Fruit fly (Drosophila melanogaster) whole organism, embryonic: ENCODE results near the gene zen2.

Experiments
- CG1233 ChIP-seq: fragments of 200-800 bp; sonication (Bioruptor generic); optimal IDR thresholded peaks from 4 replicates; lab custom pipeline; 2018; ENCODE audit warnings: missing biosample characterization, mild to moderate bottlenecking, missing genetic modification characterization
- CG15696 ChIP-seq: fragments of 200-800 bp; sonication (Bioruptor generic); optimal IDR thresholded peaks from 2 replicates; lab custom pipeline; 2019; ENCODE audit warnings: missing biosample characterization, mild to moderate bottlenecking, missing genetic modification characterization, moderate library complexity
- CG17361 ChIP-seq: fragments of 200-800 bp; sonication (Bioruptor generic); IDR thresholded peaks from 3 replicates; pipeline ENCODE4 v1.3.6; 2022; ENCODE audit warnings: missing biosample characterization, missing genetic modification characterization
- CG17802 ChIP-seq: fragments of 200-800 bp; sonication (Bioruptor generic); optimal IDR thresholded peaks from 2 replicates; lab custom pipeline; 2018; ENCODE audit warnings: missing biosample characterization, mild to moderate bottlenecking, missing genetic modification characterization, moderate library complexity
- CG17912 ChIP-seq: fragments of 200-800 bp; sonication (Bioruptor generic); optimal IDR thresholded peaks from 2 replicates; lab custom pipeline; 2018; ENCODE audit warnings: missing biosample characterization, mild to moderate bottlenecking, missing genetic modification characterization
- CG2120 ChIP-seq: fragments of 200-800 bp; sonication (Bioruptor generic); optimal IDR thresholded peaks from 3 replicates; lab custom pipeline; 2016; ENCODE audit warnings: missing biosample characterization, missing genetic modification characterization
- CG31365 ChIP-seq: fragments of 200-800 bp; sonication (Bioruptor generic); optimal IDR thresholded peaks from 2 replicates; lab custom pipeline; 2018; ENCODE audit warnings: missing biosample characterization, mild to moderate bottlenecking, missing genetic modification characterization
- CG34422 ChIP-seq: fragments of 200-800 bp; sonication (Bioruptor generic); IDR thresholded peaks from 3 replicates; pipeline ENCODE4 v1.3.6; 2022; ENCODE audit warnings: missing biosample characterization, missing genetic modification characterization
- CG3838 ChIP-seq: fragments of 200-800 bp; sonication (Bioruptor generic); optimal IDR thresholded peaks from 3 replicates; lab custom pipeline; 2016; ENCODE audit warnings: missing biosample characterization, missing genetic modification characterization
- CG4282 ChIP-seq: fragments of 200-800 bp; sonication (Bioruptor generic); optimal IDR thresholded peaks from 2 replicates; lab custom pipeline; 2016; ENCODE audit warnings: missing biosample characterization, missing genetic modification characterization
- CG8089 ChIP-seq: fragments of 200-800 bp; sonication (Bioruptor generic); optimal IDR thresholded peaks from 3 replicates; lab custom pipeline; 2016; ENCODE audit warnings: missing biosample characterization, missing genetic modification characterization
- CG8478 ChIP-seq: fragments of >200 bp; optimal IDR thresholded peaks from 2 replicates; lab custom pipeline; 2018
- CHES-1-like ChIP-seq: fragments of 200-800 bp; sonication (Bioruptor generic); optimal IDR thresholded peaks from 2 replicates; lab custom pipeline; 2016; ENCODE audit warnings: missing biosample characterization, missing genetic modification characterization
- D ChIP-seq, 2 experiments: fragments of 200-800 bp in 1 of 2; fragments of >200 bp in 1 of 2; sonication (Bioruptor generic) in 1 of 2; optimal IDR thresholded peaks; 2 replicates in 1 of 2; 3 replicates in 1 of 2; lab custom pipeline; 2017; ENCODE audit warnings: mild to moderate bottlenecking in 1 of 2, missing biosample characterization in 1 of 2, missing genetic modification characterization in 1 of 2, missing genetic modification reagents in 1 of 2
- Dad ChIP-seq: fragments of 200-800 bp; sonication (Bioruptor generic); optimal IDR thresholded peaks from 3 replicates; lab custom pipeline; 2016; ENCODE audit warnings: missing biosample characterization, missing genetic modification characterization
- Dip2 ChIP-seq: fragments of 200-800 bp; sonication (Bioruptor generic); IDR thresholded peaks from 2 replicates; pipeline ENCODE4 v1.3.6; 2022; ENCODE audit warnings: missing biosample characterization, missing genetic modification characterization
- Drgx ChIP-seq: fragments of 200-800 bp; sonication (Bioruptor generic); IDR thresholded peaks from 2 replicates; pipeline ENCODE4 v1.3.6; 2022; ENCODE audit warnings: missing biosample characterization, missing genetic modification characterization
- Fer3 ChIP-seq: fragments of 200-800 bp; sonication (Bioruptor generic); optimal IDR thresholded peaks from 2 replicates; lab custom pipeline; 2018; ENCODE audit warnings: missing biosample characterization, mild to moderate bottlenecking, missing genetic modification characterization, moderate library complexity
- H15 ChIP-seq: fragments of 200-800 bp; sonication (Bioruptor generic); IDR thresholded peaks from 3 replicates; pipeline ENCODE4 v1.3.6; 2022; ENCODE audit warnings: missing biosample characterization, missing genetic modification characterization
- Hand ChIP-seq: fragments of 200-800 bp; sonication (Bioruptor generic); optimal IDR thresholded peaks from 2 replicates; lab custom pipeline; 2017; ENCODE audit warnings: mild to moderate bottlenecking, missing biosample characterization, missing genetic modification reagents, missing genetic modification characterization
- HmgD ChIP-seq: fragments of 200-800 bp; sonication (Bioruptor generic); optimal IDR thresholded peaks from 3 replicates; lab custom pipeline; 2016; ENCODE audit warnings: missing biosample characterization, missing genetic modification characterization
- Hmr ChIP-seq: fragments of 200-800 bp; sonication (Bioruptor generic); optimal IDR thresholded peaks from 3 replicates; lab custom pipeline; 2017; ENCODE audit warnings: mild to moderate bottlenecking, missing biosample characterization, missing genetic modification reagents, missing genetic modification characterization
- Hr78 ChIP-seq, 2 experiments: fragments of 200-800 bp in 1 of 2; fragments of >200 bp in 1 of 2; sonication (Bioruptor generic) in 1 of 2; optimal IDR thresholded peaks; 2 replicates each; lab custom pipeline; 2017 to 2019; ENCODE audit warnings: missing biosample characterization in 2 of 2, missing genetic modification characterization in 2 of 2, mild to moderate bottlenecking in 1 of 2, moderate library complexity in 1 of 2
- Nf-YB ChIP-seq: fragments of 200-800 bp; sonication (Bioruptor generic); optimal IDR thresholded peaks from 3 replicates; lab custom pipeline; 2019; ENCODE audit warnings: missing biosample characterization, mild to moderate bottlenecking, missing genetic modification characterization, moderate library complexity
- Nf-YC ChIP-seq: fragments of 200-800 bp; optimal IDR thresholded peaks from 3 replicates; lab custom pipeline; 2019; ENCODE audit warnings: missing biosample characterization, mild to moderate bottlenecking, missing genetic modification characterization, moderate library complexity
- Oaz ChIP-seq: fragments of 200-800 bp; sonication (Bioruptor generic); IDR thresholded peaks from 2 replicates; pipeline ENCODE4 v1.3.6; 2022; ENCODE audit warnings: missing biosample characterization, missing genetic modification characterization
- Oli ChIP-seq: fragments of 200-800 bp; sonication (Bioruptor generic); optimal IDR thresholded peaks from 2 replicates; lab custom pipeline; 2018; ENCODE audit warnings: missing biosample characterization, mild to moderate bottlenecking, missing genetic modification characterization, moderate library complexity
- Ravus ChIP-seq: fragments of 200-800 bp; sonication (Bioruptor generic); IDR thresholded peaks from 2 replicates; pipeline ENCODE4 v1.3.6; 2022; ENCODE audit warnings: missing biosample characterization, missing genetic modification characterization
- Rfx ChIP-seq: fragments of 200-800 bp; sonication (Bioruptor generic); IDR thresholded peaks from 2 replicates; pipeline ENCODE4 v1.3.6; 2022; ENCODE audit warnings: missing biosample characterization, missing genetic modification characterization
- Side ChIP-seq: fragments of 200-800 bp; sonication (Bioruptor generic); optimal IDR thresholded peaks from 2 replicates; lab custom pipeline; 2016; ENCODE audit warnings: missing biosample characterization, missing genetic modification characterization
- Usf ChIP-seq: fragments of 200-800 bp; sonication (Bioruptor generic); optimal IDR thresholded peaks from 2 replicates; lab custom pipeline; 2017; ENCODE audit warnings: missing genotype, missing biosample characterization, missing genetic modification characterization
- Xrp1 ChIP-seq: fragments of 200-800 bp; sonication (Bioruptor generic); IDR thresholded peaks from 2 replicates; pipeline ENCODE4 v1.3.6; 2022; ENCODE audit warnings: missing biosample characterization, missing genetic modification characterization
- ac ChIP-seq: fragments of 200-800 bp; sonication (Bioruptor generic); optimal IDR thresholded peaks from 3 replicates; lab custom pipeline; 2017; ENCODE audit warnings: missing biosample characterization, mild to moderate bottlenecking, missing genetic modification characterization
- ato ChIP-seq: fragments of 200-800 bp; sonication (Bioruptor generic); IDR thresholded peaks from 2 replicates; pipeline ENCODE4 v1.3.6; 2022; ENCODE audit warnings: missing biosample characterization, missing genetic modification characterization; ENCODE audit not compliant: partially characterized antibody
- btn ChIP-seq: fragments of 200-800 bp; sonication (Bioruptor generic); optimal IDR thresholded peaks from 2 replicates; lab custom pipeline; 2016; ENCODE audit warnings: missing biosample characterization, missing genetic modification characterization
- ci ChIP-seq: fragments of 200-800 bp; sonication (Bioruptor generic); IDR thresholded peaks from 3 replicates; pipeline ENCODE4 v1.3.6; 2022; ENCODE audit warnings: missing biosample characterization, missing genetic modification characterization
- crc ChIP-seq: fragments of 200-800 bp; sonication (Bioruptor generic); optimal IDR thresholded peaks from 2 replicates; lab custom pipeline; 2016; ENCODE audit warnings: missing biosample characterization, missing genetic modification characterization
- dan ChIP-seq: fragments of 200-800 bp; sonication (Bioruptor generic); IDR thresholded peaks from 2 replicates; pipeline ENCODE4 v1.3.6; 2022; ENCODE audit warnings: missing biosample characterization, missing genetic modification characterization
- dm ChIP-seq: fragments of 200-800 bp; sonication (Bioruptor generic); optimal IDR thresholded peaks from 3 replicates; lab custom pipeline; 2016; ENCODE audit warnings: missing biosample characterization, missing genetic modification characterization
- ftz-f1 ChIP-seq: fragments of 200-800 bp; sonication (Bioruptor generic); optimal IDR thresholded peaks from 2 replicates; lab custom pipeline; 2016; ENCODE audit warnings: missing biosample characterization, missing genetic modification characterization
- gsb ChIP-seq: fragments of 200-800 bp; sonication (Bioruptor generic); IDR thresholded peaks from 2 replicates; pipeline ENCODE4 v1.3.6; 2022; ENCODE audit warnings: missing biosample characterization, missing genetic modification characterization
- hkb ChIP-seq, 2 experiments: fragments of 200-800 bp in 1 of 2; fragments of >200 bp in 1 of 2; sonication (Bioruptor generic) in 1 of 2; IDR thresholded peaks in 1 of 2; optimal IDR thresholded peaks in 1 of 2; 2 replicates each; pipeline versions ENCODE4 v1.3.6 to Lab custom; 2017 to 2022; ENCODE audit warnings: missing biosample characterization in 1 of 2, missing genetic modification characterization in 1 of 2
- inv ChIP-seq: fragments of 200-800 bp; sonication (Bioruptor generic); IDR thresholded peaks from 2 replicates; pipeline ENCODE4 v1.3.6; 2022; ENCODE audit warnings: missing biosample characterization, missing genetic modification characterization; ENCODE audit not compliant: partially characterized antibody
- nau ChIP-seq: fragments of 200-800 bp; sonication (Bioruptor generic); optimal IDR thresholded peaks from 3 replicates; lab custom pipeline; 2017; ENCODE audit warnings: missing biosample characterization, mild to moderate bottlenecking, missing genetic modification characterization, missing genetic modification reagents
- pum ChIP-seq: fragments of 200-800 bp; sonication (Bioruptor generic); optimal IDR thresholded peaks from 2 replicates; lab custom pipeline; 2016; ENCODE audit warnings: missing biosample characterization, missing genetic modification characterization
- ranshi ChIP-seq: fragments of 200-800 bp; sonication (Bioruptor generic); IDR thresholded peaks from 2 replicates; pipeline ENCODE4 v1.3.6; 2022; ENCODE audit warnings: missing biosample characterization, missing genetic modification characterization
- run ChIP-seq: fragments of 200-800 bp; sonication (Bioruptor generic); optimal IDR thresholded peaks from 3 replicates; lab custom pipeline; 2018; ENCODE audit warnings: missing biosample characterization, mild to moderate bottlenecking, missing genetic modification characterization
- sens-2 ChIP-seq: fragments of 200-800 bp; sonication (Bioruptor generic); IDR thresholded peaks from 2 replicates; pipeline ENCODE4 v1.3.6; 2022; ENCODE audit warnings: missing biosample characterization, missing genetic modification characterization
- sob ChIP-seq: fragments of 200-800 bp; sonication (Bioruptor generic); IDR thresholded peaks from 2 replicates; pipeline ENCODE4 v1.3.6; 2022; ENCODE audit warnings: missing biosample characterization, missing genetic modification characterization
- unc-4 ChIP-seq: fragments of 200-800 bp; sonication (Bioruptor generic); IDR thresholded peaks from 2 replicates; pipeline ENCODE4 v1.3.6; 2022; ENCODE audit warnings: missing biosample characterization, missing genetic modification characterization; ENCODE audit not compliant: partially characterized antibody
- zfh1 ChIP-seq: fragments of 200-800 bp; sonication (Bioruptor generic); IDR thresholded peaks from 3 replicates; pipeline ENCODE4 v1.3.6; 2022; ENCODE audit warnings: missing biosample characterization, missing genetic modification characterization

Gene zen2

dm6 chr3R:6708858-6709257 lies 35.1 kb downstream of the zen2 start (continued):
- TF ChIP-seq Ravus (no peak), CG8089 (no peak), Hand (GFP tag; lab: Kevin White, UChicago) (no peak), Rfx (GFP tag; lab: Robert Waterston, UW) (peak; percentile 61), CG17361 (GFP tag; lab: Robert Waterston, UW) (0 out of 3 replicates have a peak, but pooled peaks have one; percentile 22), pum (no peak), CG3838 (no peak), H15 (GFP tag; lab: Robert Waterston, UW) (no peak), ranshi (GFP tag; lab: Robert Waterston, UW) (no peak), unc-4 (GFP tag; lab: Robert Waterston, UW) (0 out of 2 replicates have a peak, but pooled peaks have one; percentile 25), CG31365 (tag; lab: Kevin White, UChicago) (no peak), Oli (tag; lab: Kevin White, UChicago) (no peak), CG17802 (tag; lab: Kevin White, UChicago) (no peak), nau (GFP tag; lab: Kevin White, UChicago) (no peak), ato (GFP tag; lab: Robert Waterston, UW) (0 out of 2 replicates have a peak, but pooled peaks have one; percentile 31), run (no peak), ci (GFP tag; lab: Robert Waterston, UW) (no peak), inv (GFP tag; lab: Robert Waterston, UW) (no peak), Fer3 (no peak), CG2120 (GFP tag; lab: Kevin White, UChicago) (peak; percentile 11), zfh1 (GFP tag; lab: Robert Waterston, UW) (no peak), Dad (no peak), sob (no peak), ac (GFP tag; lab: Kevin White, UChicago) (no peak), CG34422 (no peak; the same call in 2 of the 3 replicates), Drgx (GFP tag; lab: Robert Waterston, UW) (no peak), sens-2 (GFP tag; lab: Robert Waterston, UW) (no peak), Hr78 (GFP tag; optimal IDR thresholded peaks at IDR 0.05; lab: Kevin White, UChicago) (no peak), CHES-1-like (GFP tag; lab: Kevin White, UChicago) (no peak), dm (GFP tag; lab: Kevin White, UChicago) (no peak), ftz-f1 (no peak), hkb (optimal IDR thresholded peaks at IDR 0.05; lab: Kevin White, UChicago) (no peak), hkb (GFP tag; IDR thresholded peaks at IDR 0.05; lab: Robert Waterston, UW) (no peak), Nf-YC (tag; lab: Kevin White, UChicago) (no peak), CG4282 (GFP tag; lab: Kevin White, UChicago) (no peak), CG1233 (GFP tag; lab: Kevin White, UChicago) (no peak), Nf-YB (GFP tag; lab: Kevin White, UChicago) (no peak), CG8478 (lab: Kevin White, UChicago) (no peak), Usf (GFP tag; lab: Kevin White, UChicago) (no peak), gsb (GFP tag; lab: Robert Waterston, UW) (no peak), dan (no peak), btn (no peak), Dip2 (GFP tag; lab: Robert Waterston, UW) (no peak), CG17912 (GFP tag; lab: Kevin White, UChicago) (no peak), crc (GFP tag; lab: Kevin White, UChicago) (no peak), Oaz (GFP tag; lab: Robert Waterston, UW) (no peak), D (optimal IDR thresholded peaks at IDR 0.05; lab: Kevin White, UChicago) (no peak), D (GFP tag; optimal IDR thresholded peaks at IDR 0.05; lab: Kevin White, UChicago) (no peak), Hmr (GFP tag; lab: Kevin White, UChicago) (peak; percentile 41), HmgD (GFP tag; lab: Kevin White, UChicago) (peak; percentile 69), CG15696 (tag; lab: Kevin White, UChicago) (no peak), Side (no peak), Xrp1 (GFP tag; lab: Robert Waterston, UW) (no peak)
